Fruit fly (Drosophila melanogaster): Measurements from ENCODE around the gene Gr32a.

The Gr32a gene

dm6 chr2L:11085129-11085528 lies 28.7 kb upstream of the Gr32a start, which contains the start of gene AstCC:
Gene AstCC (minus strand): TSS chr2L:11085229.
- no peak for TF ChIP-seq CG17801 (GFP tag; optimal IDR thresholded peaks at IDR 0.05; ENCODE audit: partially characterized antibody)

dm6 chr2L:11086357-11086924 lies 27.4 kb upstream of the Gr32a start, which contains the start of gene CG16854:
Gene CG16854 (plus strand): TSS chr2L:11086721.
- no peak for TF ChIP-seq CG17801 (GFP tag; optimal IDR thresholded peaks at IDR 0.05; ENCODE audit: partially characterized antibody)

dm6 chr2L:11091111-11091510 lies 22.7 kb upstream of the Gr32a start, which contains the start of gene Wdr59:
Gene Wdr59 (plus strand): TSS chr2L:11091444.
- peak; percentile 14 for TF ChIP-seq CG17801 (GFP tag; optimal IDR thresholded peaks at IDR 0.05; ENCODE audit: partially characterized antibody)

dm6 chr2L:11100516-11101061 lies 13.2 kb upstream of the Gr32a start, which contains the start of gene Ge-1:
Gene Ge-1 (minus strand): TSS chr2L:11100888.
- peak; percentile 40 for TF ChIP-seq CG17801 (GFP tag; optimal IDR thresholded peaks at IDR 0.05; ENCODE audit: partially characterized antibody)

dm6 chr2L:11105320-11105719 lies 8.5 kb upstream of the Gr32a start:
- TF ChIP-seq CG17801 (GFP tag; optimal IDR thresholded peaks at IDR 0.05; ENCODE audit: partially characterized antibody), result no peak

- TF ChIP-seq CG17801 (GFP tag; optimal IDR thresholded peaks at IDR 0.05; ENCODE audit: partially characterized antibody), result peak; percentile 94
These were observed 7.3 kb upstream of the Gr32a start, which contains the start of gene Reps for dm6 chr2L:11106562-11106962. Gene Reps (minus strand): TSS chr2L:11106645.

dm6 chr2L:11113011-11113528 lies 744 bp upstream of the Gr32a start, which contains the start of gene Idua:
Gene Idua (minus strand): TSS chr2L:11113061.
- peak; percentile 31 for TF ChIP-seq CG17801 (GFP tag; optimal IDR thresholded peaks at IDR 0.05; ENCODE audit: partially characterized antibody)

- no peak for TF ChIP-seq CG17801 (GFP tag; optimal IDR thresholded peaks at IDR 0.05; ENCODE audit: partially characterized antibody)
These were observed 6.2 kb downstream of the Gr32a start, which contains the start of gene CG6230 for dm6 chr2L:11119966-11120517. Gene CG6230 (minus strand): TSS chr2L:11120319.

- TF ChIP-seq CG17801 (GFP tag; optimal IDR thresholded peaks at IDR 0.05; ENCODE audit: partially characterized antibody), result no peak
These were observed 7.8 kb downstream of the Gr32a start, which contains the start of gene Dnaaf4 for dm6 chr2L:11121614-11122013. Gene Dnaaf4 (minus strand): TSS chr2L:11121714.

- TF ChIP-seq CG17801 (GFP tag; optimal IDR thresholded peaks at IDR 0.05; ENCODE audit: partially characterized antibody), result peak; percentile 82
These were observed 9.7 kb downstream of the Gr32a start, which contains the start of the genes Csl4 and Nup160 for dm6 chr2L:11123499-11123898. Gene Csl4 (minus strand): TSS chr2L:11123567. Gene Nup160 (plus strand): TSS chr2L:11123777.

- peak; percentile 1 for TF ChIP-seq CG17801 (GFP tag; optimal IDR thresholded peaks at IDR 0.05; ENCODE audit: partially characterized antibody)
These were observed 16.6 kb downstream of the Gr32a start, which contains the start of the genes RfC38 and CG4751 for dm6 chr2L:11130151-11131008. Gene RfC38 (minus strand): TSS chr2L:11130645. Gene CG4751 (plus strand): TSS chr2L:11130737.

dm6 chr2L:11136093-11136492 lies 22.3 kb downstream of the Gr32a start, which contains the start of gene hgo:
Gene hgo (plus strand): TSS chr2L:11136393.
- no peak for TF ChIP-seq CG17801 (GFP tag; optimal IDR thresholded peaks at IDR 0.05; ENCODE audit: partially characterized antibody)

dm6 chr2L:11145317-11145716 lies 31.5 kb downstream of the Gr32a start, which contains the start of gene CG31867:
Gene CG31867 (minus strand): TSS chr2L:11145417.
- no peak for TF ChIP-seq CG17801 (GFP tag; optimal IDR thresholded peaks at IDR 0.05; ENCODE audit: partially characterized antibody)

- TF ChIP-seq CG17801 (GFP tag; optimal IDR thresholded peaks at IDR 0.05; ENCODE audit: partially characterized antibody), result no peak
These were observed 35.2 kb downstream of the Gr32a start, which contains the start of gene Gyc32E for dm6 chr2L:11148969-11149368. Gene Gyc32E (minus strand): TSS chr2L:11149101.

All from ovary, adult (tissue).